Fruit fly (Drosophila melanogaster) whole organism, embryonic: Measurements from ENCODE around the gene LIMK1.

Experiments used
- Atf6 ChIP-seq: fragments of 200-800 bp; sonication (Bioruptor generic); IDR thresholded peaks from 2 replicates; pipeline ENCODE4 v1.3.6; 2022; ENCODE audit warnings: missing biosample characterization, missing genetic modification characterization
- B-H1 ChIP-seq: fragments of 200-800 bp; sonication (Bioruptor generic); IDR thresholded peaks from 3 replicates; pipeline ENCODE4 v1.3.6; 2022; ENCODE audit warnings: missing biosample characterization, missing genetic modification characterization
- BtbVII ChIP-seq: fragments of 200-800 bp; sonication (Bioruptor generic); optimal IDR thresholded peaks from 3 replicates; lab custom pipeline; 2017; ENCODE audit warnings: missing biosample characterization, mild to moderate bottlenecking, missing genetic modification characterization
- CG10147 ChIP-seq: fragments of 200-800 bp; sonication (Bioruptor generic); optimal IDR thresholded peaks from 2 replicates; lab custom pipeline; 2019; ENCODE audit warnings: missing biosample characterization, mild to moderate bottlenecking, missing genetic modification characterization, moderate library complexity
- CG10267 ChIP-seq: fragments of 200-800 bp; sonication (Bioruptor generic); optimal IDR thresholded peaks from 2 replicates; lab custom pipeline; 2018; ENCODE audit warnings: missing biosample characterization, mild to moderate bottlenecking, missing genetic modification characterization, moderate library complexity
- CG11456 ChIP-seq: fragments of 200-800 bp; sonication (Bioruptor generic); IDR thresholded peaks from 3 replicates; pipeline ENCODE4 v1.3.6; 2022; ENCODE audit warnings: missing biosample characterization, missing genetic modification characterization
- CG12659 ChIP-seq: fragments of 200-800 bp; sonication (Bioruptor generic); optimal IDR thresholded peaks from 3 replicates; lab custom pipeline; 2017; ENCODE audit warnings: mild to moderate bottlenecking, missing biosample characterization, missing genetic modification reagents, missing genetic modification characterization
- CG13287 ChIP-seq: fragments of 200-800 bp; sonication (Bioruptor generic); IDR thresholded peaks from 2 replicates; pipeline ENCODE4 v1.3.6; 2022; ENCODE audit warnings: missing biosample characterization, missing genetic modification characterization; ENCODE audit not compliant: partially characterized antibody
- CG17328 ChIP-seq: fragments of 200-800 bp; sonication (Bioruptor generic); IDR thresholded peaks from 2 replicates; pipeline ENCODE4 v1.3.6; 2022; ENCODE audit warnings: missing biosample characterization, missing genetic modification characterization
- CG17829 ChIP-seq: fragments of 200-800 bp; optimal IDR thresholded peaks from 2 replicates; lab custom pipeline; 2019; ENCODE audit warnings: missing biosample characterization, mild to moderate bottlenecking, missing genetic modification characterization, moderate library complexity
- CG18619 ChIP-seq: fragments of 200-800 bp; sonication (Bioruptor generic); optimal IDR thresholded peaks from 3 replicates; lab custom pipeline; 2017; ENCODE audit warnings: missing biosample characterization, mild to moderate bottlenecking, missing genetic modification characterization
- CG31224 ChIP-seq: fragments of 200-800 bp; sonication (Bioruptor generic); IDR thresholded peaks from 2 replicates; pipeline ENCODE4 v1.3.6; 2022; ENCODE audit warnings: missing biosample characterization, missing genetic modification characterization
- CG3995 ChIP-seq: fragments of 200-800 bp; sonication (Bioruptor generic); optimal IDR thresholded peaks from 3 replicates; lab custom pipeline; 2016; ENCODE audit warnings: missing biosample characterization, missing genetic modification characterization
- CG42726 ChIP-seq: fragments of 200-800 bp; sonication (Bioruptor generic); IDR thresholded peaks from 2 replicates; pipeline ENCODE4 v1.3.6; 2022; ENCODE audit warnings: missing biosample characterization, missing genetic modification characterization; ENCODE audit not compliant: partially characterized antibody
- CG5245 ChIP-seq: fragments of 200-800 bp; sonication (Bioruptor generic); optimal IDR thresholded peaks from 3 replicates; lab custom pipeline; 2016; ENCODE audit warnings: missing biosample characterization, missing genetic modification characterization
- CG6175 ChIP-seq: fragments of 200-800 bp; sonication (Bioruptor generic); IDR thresholded peaks from 3 replicates; pipeline ENCODE4 v1.3.6; 2022; ENCODE audit warnings: missing biosample characterization, missing genetic modification characterization
- CG6683 ChIP-seq: fragments of 200-800 bp; sonication (Bioruptor generic); optimal IDR thresholded peaks from 2 replicates; lab custom pipeline; 2017; ENCODE audit warnings: missing biosample characterization, mild to moderate bottlenecking, missing genetic modification characterization, missing genetic modification reagents
- CG8924 ChIP-seq: fragments of 200-800 bp; optimal IDR thresholded peaks from 3 replicates; lab custom pipeline; 2019; ENCODE audit warnings: missing biosample characterization, mild to moderate bottlenecking, missing genetic modification characterization, moderate library complexity
- CG9797 ChIP-seq: fragments of 200-800 bp; sonication (Bioruptor generic); optimal IDR thresholded peaks from 3 replicates; lab custom pipeline; 2018; ENCODE audit warnings: missing biosample characterization, mild to moderate bottlenecking, missing genetic modification characterization
- Dll ChIP-seq: fragments of 200-800 bp; sonication (Bioruptor generic); IDR thresholded peaks from 4 replicates; pipeline ENCODE4 v1.3.6; 2022; ENCODE audit warnings: missing biosample characterization, missing genetic modification characterization; ENCODE audit not compliant: partially characterized antibody
- E2f1 ChIP-seq: fragments of 200-800 bp; sonication (Bioruptor generic); IDR thresholded peaks from 2 replicates; pipeline ENCODE4 v1.3.6; 2022; ENCODE audit warnings: missing biosample characterization, missing genetic modification characterization
- E2f2 ChIP-seq: fragments of 200-800 bp; sonication (Bioruptor generic); IDR thresholded peaks from 2 replicates; pipeline ENCODE4 v1.3.6; 2022; ENCODE audit warnings: missing biosample characterization, missing genetic modification characterization
- Eip74EF ChIP-seq, 2 experiments: fragments of 200-800 bp in 1 of 2; fragments of >200 bp in 1 of 2; sonication (Bioruptor generic) in 1 of 2; optimal IDR thresholded peaks; 2 replicates each; lab custom pipeline; 2017 to 2019; ENCODE audit warnings: missing biosample characterization in 2 of 2, missing genetic modification characterization in 2 of 2, mild to moderate bottlenecking in 1 of 2, moderate library complexity in 1 of 2
- HLH4C ChIP-seq: fragments of 200-800 bp; sonication (Bioruptor generic); IDR thresholded peaks from 3 replicates; pipeline ENCODE4 v1.3.6; 2022; ENCODE audit warnings: missing biosample characterization, missing genetic modification characterization; ENCODE audit not compliant: partially characterized antibody
- Hr51 ChIP-seq, 2 experiments: fragments of 200-800 bp; sonication (Bioruptor generic); optimal IDR thresholded peaks; 2 replicates in 1 of 2; 3 replicates in 1 of 2; lab custom pipeline; 2016 to 2018; ENCODE audit warnings: missing biosample characterization in 2 of 2, missing genetic modification characterization in 2 of 2, mild to moderate bottlenecking in 1 of 2, moderate library complexity in 1 of 2
- Med ChIP-seq: fragments of 200-800 bp; sonication (Bioruptor generic); peaks from one replicate; lab custom pipeline; 2016; ENCODE audit warnings: missing biosample characterization, missing genetic modification characterization, mild to moderate bottlenecking, inconsistent platforms, moderate library complexity
- NfI ChIP-seq: fragments of 200-800 bp; sonication (Bioruptor generic); optimal IDR thresholded peaks from 3 replicates; lab custom pipeline; 2018; ENCODE audit warnings: missing biosample characterization, mild to moderate bottlenecking, missing genetic modification characterization, moderate library complexity
- Opbp ChIP-seq: fragments of 200-800 bp; sonication (Bioruptor generic); IDR thresholded peaks from 3 replicates; pipeline ENCODE4 v1.3.6; 2022; ENCODE audit warnings: missing biosample characterization, missing genetic modification characterization; ENCODE audit not compliant: partially characterized antibody
- PHDP ChIP-seq: fragments of 200-800 bp; sonication (Bioruptor generic); optimal IDR thresholded peaks from 3 replicates; lab custom pipeline; 2018; ENCODE audit warnings: missing biosample characterization, mild to moderate bottlenecking, missing genetic modification characterization, moderate library complexity
- Pdp1 ChIP-seq, 2 experiments: fragments of 200-800 bp; sonication (Bioruptor generic); optimal IDR thresholded peaks; 3 replicates each; lab custom pipeline; 2016; ENCODE audit warnings: missing biosample characterization in 2 of 2, missing genetic modification characterization in 2 of 2, mild to moderate bottlenecking in 1 of 2, moderate library complexity in 1 of 2
- Scr ChIP-seq: fragments of 200-800 bp; sonication (Bioruptor generic); IDR thresholded peaks from 2 replicates; pipeline ENCODE4 v1.3.6; 2022; ENCODE audit warnings: missing biosample characterization, missing genetic modification characterization; ENCODE audit not compliant: partially characterized antibody
- Sry-δ ChIP-seq: fragments of 200-800 bp; sonication (Bioruptor generic); optimal IDR thresholded peaks from 2 replicates; lab custom pipeline; 2016; ENCODE audit warnings: missing biosample characterization, missing genetic modification characterization
- ab ChIP-seq: fragments of 200-800 bp; sonication (Bioruptor generic); optimal IDR thresholded peaks from 2 replicates; lab custom pipeline; 2016; ENCODE audit warnings: missing biosample characterization, missing genetic modification characterization
- ash1 ChIP-seq: fragments of 200-800 bp; sonication (Bioruptor generic); optimal IDR thresholded peaks from 2 replicates; lab custom pipeline; 2018; ENCODE audit warnings: missing biosample characterization, mild to moderate bottlenecking, missing genetic modification characterization
- da ChIP-seq: fragments of 200-800 bp; sonication (Bioruptor generic); optimal IDR thresholded peaks from 2 replicates; lab custom pipeline; 2016; ENCODE audit warnings: missing biosample characterization, missing genetic modification characterization
- gem ChIP-seq: fragments of 200-800 bp; sonication (Bioruptor generic); optimal IDR thresholded peaks from 2 replicates; lab custom pipeline; 2019; ENCODE audit warnings: missing biosample characterization, mild to moderate bottlenecking, missing genetic modification characterization, moderate library complexity
- knrl ChIP-seq: fragments of 200-800 bp; sonication (Bioruptor generic); IDR thresholded peaks from 3 replicates; pipeline ENCODE4 v1.3.6; 2022; ENCODE audit warnings: missing biosample characterization, missing genetic modification characterization; ENCODE audit not compliant: partially characterized antibody
- lilli ChIP-seq: fragments of 200-800 bp; sonication (Bioruptor generic); optimal IDR thresholded peaks from 3 replicates; lab custom pipeline; 2016; ENCODE audit warnings: missing biosample characterization, missing genetic modification characterization
- odd ChIP-seq: fragments of 200-800 bp; sonication (Bioruptor generic); optimal IDR thresholded peaks from 2 replicates; lab custom pipeline; 2017; ENCODE audit warnings: missing biosample characterization, mild to moderate bottlenecking, missing genetic modification characterization
- pita ChIP-seq: fragments of 200-800 bp; sonication (Bioruptor generic); optimal IDR thresholded peaks from 2 replicates; lab custom pipeline; 2017; ENCODE audit warnings: missing biosample characterization, mild to moderate bottlenecking, missing genetic modification characterization
- pnt ChIP-seq: fragments of 200-800 bp; sonication (Bioruptor generic); optimal IDR thresholded peaks from 3 replicates; lab custom pipeline; 2016; ENCODE audit warnings: missing biosample characterization, missing genetic modification characterization
- row ChIP-seq: fragments of 200-800 bp; sonication (Bioruptor generic); IDR thresholded peaks from 3 replicates; pipeline ENCODE4 v1.3.6; 2022; ENCODE audit warnings: missing biosample characterization, missing genetic modification characterization
- sob ChIP-seq: fragments of 200-800 bp; sonication (Bioruptor generic); IDR thresholded peaks from 2 replicates; pipeline ENCODE4 v1.3.6; 2022; ENCODE audit warnings: missing biosample characterization, missing genetic modification characterization
- trem ChIP-seq: fragments of 200-800 bp; optimal IDR thresholded peaks from 3 replicates; lab custom pipeline; 2019; ENCODE audit warnings: missing biosample characterization, mild to moderate bottlenecking, missing genetic modification characterization, moderate library complexity
- vfl ChIP-seq: fragments of 200-800 bp; sonication (Bioruptor generic); optimal IDR thresholded peaks from 2 replicates; lab custom pipeline; 2016; ENCODE audit warnings: missing biosample characterization, missing genetic modification characterization
- vvl ChIP-seq: fragments of 200-800 bp; sonication (Bioruptor generic); IDR thresholded peaks from 2 replicates; pipeline ENCODE4 v1.3.6; 2022; ENCODE audit warnings: missing biosample characterization, missing genetic modification characterization
- zen ChIP-seq: fragments of 200-800 bp; sonication (Bioruptor generic); optimal IDR thresholded peaks from 3 replicates; lab custom pipeline; 2018; ENCODE audit warnings: missing biosample characterization, mild to moderate bottlenecking, missing genetic modification characterization, moderate library complexity

The LIMK1 gene

dm6 chrX:12592121-12592466 lies at the start of gene LIMK1 (continued):
- TF ChIP-seq Hr51 (GFP tag; optimal IDR thresholded peaks at IDR 0.05; lab: Kevin White, UChicago) (no peak), CG17328 (GFP tag; lab: Robert Waterston, UW) (no peak), CG8924 (tag; lab: Kevin White, UChicago) (peak; percentile 43), knrl (GFP tag; lab: Robert Waterston, UW) (peak; percentile 51), ash1 (GFP tag; lab: Kevin White, UChicago) (no peak), lilli (GFP tag; lab: Kevin White, UChicago) (no peak), pnt (no peak), CG18619 (GFP tag; lab: Kevin White, UChicago) (no peak), CG10147 (peak; percentile 5), CG6683 (GFP tag; lab: Kevin White, UChicago) (no peak), PHDP (no peak), gem (tag; lab: Kevin White, UChicago) (peak; percentile 10), CG6175 (no peak), CG10267 (peak; percentile 51), NfI (no peak), pita (no peak), E2f1 (GFP tag; lab: Robert Waterston, UW) (no peak), CG31224 (GFP tag; lab: Robert Waterston, UW) (no peak), da (GFP tag; lab: Kevin White, UChicago) (no peak), vvl (peak; percentile 40; the same call in 1 of the 2 replicates), Atf6 (GFP tag; lab: Robert Waterston, UW) (no peak), CG17829 (tag; lab: Kevin White, UChicago) (no peak), ab (GFP tag; lab: Kevin White, UChicago) (no peak), CG13287 (GFP tag; lab: Robert Waterston, UW) (peak; percentile 74), Sry-δ (peak; percentile 55), B-H1 (GFP tag; lab: Robert Waterston, UW) (no peak), CG9797 (GFP tag; lab: Kevin White, UChicago) (peak; percentile 83), odd (GFP tag; lab: Kevin White, UChicago) (no peak), CG3995 (GFP tag; lab: Kevin White, UChicago) (no peak), CG11456 (GFP tag; lab: Robert Waterston, UW) (no peak), zen (tag; lab: Kevin White, UChicago) (peak; percentile 6), Opbp (peak; percentile 7; the same call in 1 of the 3 replicates), BtbVII (GFP tag; lab: Kevin White, UChicago) (no peak), Dll (peak; percentile 76), row (GFP tag; lab: Robert Waterston, UW) (0 out of 3 replicates have a peak, but pooled peaks have one; percentile 13), sob (GFP tag; lab: Robert Waterston, UW) (no peak), Med (no peak), Scr (GFP tag; lab: Robert Waterston, UW) (peak; percentile 73), Pdp1 (GFP tag; optimal IDR thresholded peaks at IDR 0.05; lab: Kevin White, UChicago) (peak in 1 of 2 experiments; percentile 22), vfl (GFP tag; lab: Kevin White, UChicago) (no peak), CG42726 (no peak), CG12659 (GFP tag; lab: Kevin White, UChicago) (peak; percentile 43), Eip74EF (GFP tag; optimal IDR thresholded peaks at IDR 0.05; lab: Kevin White, UChicago) (no peak), E2f2 (GFP tag; lab: Robert Waterston, UW) (peak; percentile 29; the same call in 1 of the 2 replicates), CG5245 (GFP tag; lab: Kevin White, UChicago) (no peak), trem (tag; lab: Kevin White, UChicago) (peak; percentile 72), HLH4C (GFP tag; lab: Robert Waterston, UW) (peak; percentile 33; the same call in 1 of the 3 replicates)
